Fruit fly (Drosophila melanogaster): ENCODE data around the gene CG17544.

Gene CG17544

dm6 chr2L:19370046-19370445 lies 28.2 kb downstream of the CG17544 start, which contains the start of gene CG17349 (continued):
- TF ChIP-seq CG10209 (GFP tag; optimal IDR thresholded peaks at IDR 0.05), result peak; percentile 11
- no peak for TF ChIP-seq CG8944 (GFP tag; optimal IDR thresholded peaks at IDR 0.05)
- no peak for TF ChIP-seq nau (GFP tag; optimal IDR thresholded peaks at IDR 0.05)
- no peak for TF ChIP-seq zfh2 (GFP tag; optimal IDR thresholded peaks at IDR 0.05)
- no peak for TF ChIP-seq CG13424 (tag; optimal IDR thresholded peaks at IDR 0.05)
- peak; percentile 60 for TF ChIP-seq dmrt11E (tag; optimal IDR thresholded peaks at IDR 0.05)
- TF ChIP-seq Lhr (GFP tag; optimal IDR thresholded peaks at IDR 0.05), result peak; percentile 32
- TF ChIP-seq bowl (GFP tag; IDR thresholded peaks at IDR 0.05), result no peak
- no peak for TF ChIP-seq HmgD (GFP tag; optimal IDR thresholded peaks at IDR 0.05)
- peak; percentile 43 for TF ChIP-seq PHDP (tag; optimal IDR thresholded peaks at IDR 0.05)
- no peak for TF ChIP-seq bab2 (GFP tag; optimal IDR thresholded peaks at IDR 0.05)
- TF ChIP-seq CG17802 (tag; optimal IDR thresholded peaks at IDR 0.05), result no peak
- TF ChIP-seq CG6254 (GFP tag; optimal IDR thresholded peaks at IDR 0.05), result peak; percentile 14
- no peak for TF ChIP-seq Elba2 (GFP tag; optimal IDR thresholded peaks at IDR 0.05)
- TF ChIP-seq Pdp1 (GFP tag; optimal IDR thresholded peaks at IDR 0.05), result no peak
- no peak for TF ChIP-seq pita (GFP tag; optimal IDR thresholded peaks at IDR 0.05)
- no peak for TF ChIP-seq fu2 (GFP tag; optimal IDR thresholded peaks at IDR 0.05)
- TF ChIP-seq ERR (GFP tag; optimal IDR thresholded peaks at IDR 0.05), result no peak
- TF ChIP-seq trem (tag; optimal IDR thresholded peaks at IDR 0.05), result peak; percentile 3
- TF ChIP-seq CG31224 (GFP tag; IDR thresholded peaks at IDR 0.05), result no peak
- no peak for TF ChIP-seq CG9817 (tag; optimal IDR thresholded peaks at IDR 0.05)
- TF ChIP-seq CG7372 (GFP tag; IDR thresholded peaks at IDR 0.05), result no peak
- TF ChIP-seq CG7556 (GFP tag; optimal IDR thresholded peaks at IDR 0.05), result no peak
- TF ChIP-seq pan (optimal IDR thresholded peaks at IDR 0.05), result no peak
- TF ChIP-seq pan (GFP tag; optimal IDR thresholded peaks at IDR 0.05 in 1 of 2, IDR thresholded peaks at IDR 0.05 in 1 of 2), result no peak
- no peak for TF ChIP-seq Hr78 (GFP tag; optimal IDR thresholded peaks at IDR 0.05)
- no peak for TF ChIP-seq wor (GFP tag; IDR thresholded peaks at IDR 0.05)
- TF ChIP-seq ewg (GFP tag; optimal IDR thresholded peaks at IDR 0.05), result peak; percentile 14
- TF ChIP-seq eve (GFP tag; optimal IDR thresholded peaks at IDR 0.05), result no peak
- TF ChIP-seq wdn (GFP tag; IDR thresholded peaks at IDR 0.05), result no peak
- TF ChIP-seq CG32767 (GFP tag; IDR thresholded peaks at IDR 0.05), result no peak
- no peak for TF ChIP-seq D19B (GFP tag; optimal IDR thresholded peaks at IDR 0.05)
- TF ChIP-seq CG8388 (GFP tag; optimal IDR thresholded peaks at IDR 0.05), result peak; percentile 2
- TF ChIP-seq Ets97D (GFP tag; optimal IDR thresholded peaks at IDR 0.05), result no peak
- no peak for TF ChIP-seq CG33213 (GFP tag; optimal IDR thresholded peaks at IDR 0.05)
- TF ChIP-seq Spps (tag; optimal IDR thresholded peaks at IDR 0.05), result no peak
- TF ChIP-seq CG12942 (GFP tag; optimal IDR thresholded peaks at IDR 0.05), result no peak
- TF ChIP-seq CG7928 (GFP tag; optimal IDR thresholded peaks at IDR 0.05), result no peak
- TF ChIP-seq cas (GFP tag; IDR thresholded peaks at IDR 0.05), result no peak
- no peak for TF ChIP-seq chif (GFP tag; optimal IDR thresholded peaks at IDR 0.05)
- peak; percentile 74 for TF ChIP-seq CG2875 (GFP tag; optimal IDR thresholded peaks at IDR 0.05)
- no peak for TF ChIP-seq pzg (GFP tag; optimal IDR thresholded peaks at IDR 0.05)
- peak; percentile 29 for TF ChIP-seq CG15601 (tag; optimal IDR thresholded peaks at IDR 0.05)
- TF ChIP-seq Sox102F (GFP tag; optimal IDR thresholded peaks at IDR 0.05), result no peak
- no peak for TF ChIP-seq YL-1 (GFP tag; optimal IDR thresholded peaks at IDR 0.05)
- TF ChIP-seq oc (tag; optimal IDR thresholded peaks at IDR 0.05), result peak; percentile 28
- no peak for TF ChIP-seq CG6765 (GFP tag; optimal IDR thresholded peaks at IDR 0.05)
- TF ChIP-seq Hmx (GFP tag; optimal IDR thresholded peaks at IDR 0.05), result no peak
- no peak for TF ChIP-seq CG4360 (GFP tag; IDR thresholded peaks at IDR 0.05)
- TF ChIP-seq ase (GFP tag; IDR thresholded peaks at IDR 0.05), result no peak
- no peak for TF ChIP-seq CG1602 (GFP tag; optimal IDR thresholded peaks at IDR 0.05)
- TF ChIP-seq usp (GFP tag; optimal IDR thresholded peaks at IDR 0.05), result no peak
